Worm (Caenorhabditis elegans) whole organism, mixed stage, embryonic: Measurements from ENCODE around the gene str-3.

Source experiments
- bed-3 ChIP-seq: fragments of 200-800 bp; sonication (Bioruptor generic); optimal IDR thresholded peaks from 3 replicates; lab custom pipeline; 2018; ENCODE audit warnings: mild to moderate bottlenecking, missing genetic modification characterization, moderate library complexity, missing compliant biosample characterization
- elt-3 ChIP-seq: fragments of 150-350 bp; optimal IDR thresholded peaks from 2 replicates; lab custom pipeline; 2014; ENCODE audit warnings: missing biosample characterization, missing genetic modification characterization
- ham-2 ChIP-seq: fragments of 200-800 bp; sonication (Bioruptor generic); optimal IDR thresholded peaks from 2 replicates; lab custom pipeline; 2018; ENCODE audit warnings: mild to moderate bottlenecking, missing genetic modification characterization, missing compliant biosample characterization
- lin-13 ChIP-seq: fragments of 150-350 bp; optimal IDR thresholded peaks from 2 replicates; lab custom pipeline; 2014; ENCODE audit warnings: missing biosample characterization, missing genetic modification characterization
- lin-32 ChIP-seq: fragments of 200-800 bp; sonication (Bioruptor generic); optimal IDR thresholded peaks from 2 replicates; lab custom pipeline; 2018; ENCODE audit warnings: mild to moderate bottlenecking, missing genetic modification characterization, missing compliant biosample characterization
- mep-1 ChIP-seq: fragments of 150-350 bp; optimal IDR thresholded peaks from 2 replicates; lab custom pipeline; 2017; ENCODE audit warnings: missing biosample characterization, missing genetic modification reagents, missing genetic modification characterization, inconsistent platforms
- nhr-12 ChIP-seq: fragments of 150-350 bp; optimal IDR thresholded peaks from 2 replicates; lab custom pipeline; 2014; ENCODE audit warnings: missing biosample characterization, missing genetic modification characterization
- pha-4 ChIP-seq: fragments of 150-350 bp; optimal IDR thresholded peaks from 2 replicates; lab custom pipeline; 2018; ENCODE audit warnings: missing biosample characterization, missing genetic modification reagents, missing genetic modification characterization
- tbx-8 ChIP-seq: fragments of 200-800 bp; sonication (Bioruptor generic); optimal IDR thresholded peaks from 2 replicates; lab custom pipeline; 2018; ENCODE audit warnings: mild to moderate bottlenecking, missing genetic modification characterization, moderate library complexity, missing compliant biosample characterization
- ztf-11 ChIP-seq: fragments of 150-350 bp; optimal IDR thresholded peaks from 2 replicates; lab custom pipeline; 2014; ENCODE audit warnings: missing biosample characterization, missing genetic modification characterization

DNA sequence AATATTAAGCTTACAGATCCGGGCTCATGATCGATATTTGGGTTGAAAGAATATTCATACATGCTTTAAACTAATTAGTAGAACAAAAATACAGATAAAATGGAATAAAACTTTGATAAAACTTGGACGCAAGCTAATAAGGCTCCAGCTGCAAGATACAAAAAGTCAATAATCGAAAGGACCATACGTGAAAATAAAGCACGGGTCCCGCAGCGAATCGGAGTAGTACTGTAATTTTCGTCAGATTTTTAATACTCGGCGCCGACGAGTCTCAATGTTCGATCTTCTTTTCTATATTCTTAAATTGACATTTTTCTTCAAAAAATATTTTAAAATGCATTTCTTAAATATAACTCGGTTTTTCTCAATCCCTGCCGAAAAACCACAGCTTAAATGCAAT, 24.5 kb upstream of the str-3 start, which contains the start of gene spo-11:
- TF ChIP-seq ztf-11 (tag; lab: Kevin White, UChicago) (no peak), tbx-8 (no peak), pha-4 (tag; lab: Kevin White, UChicago) (no peak), elt-3 (tag; lab: Kevin White, UChicago) (no peak), lin-32 (GFP tag; lab: Kevin White, UChicago) (no peak), nhr-12 (no peak), lin-13 (tag; lab: Kevin White, UChicago) (no peak), mep-1 (tag; lab: Kevin White, UChicago) (no peak), bed-3 (no peak), ham-2 (GFP tag; lab: Kevin White, UChicago) (no peak)
